Fruit fly (Drosophila melanogaster) whole organism: ENCODE measurements around the gene wam.

Experiments
- CG8478 ChIP-seq: fragments of >200 bp; optimal IDR thresholded peaks from 2 replicates; lab custom pipeline; 2018; ENCODE audit warnings: inconsistent platforms
- usp ChIP-seq: fragments of >200 bp; optimal IDR thresholded peaks from 2 replicates; lab custom pipeline; 2017; ENCODE audit warnings: missing biosample characterization, missing genetic modification characterization, mixed read lengths

DNA sequence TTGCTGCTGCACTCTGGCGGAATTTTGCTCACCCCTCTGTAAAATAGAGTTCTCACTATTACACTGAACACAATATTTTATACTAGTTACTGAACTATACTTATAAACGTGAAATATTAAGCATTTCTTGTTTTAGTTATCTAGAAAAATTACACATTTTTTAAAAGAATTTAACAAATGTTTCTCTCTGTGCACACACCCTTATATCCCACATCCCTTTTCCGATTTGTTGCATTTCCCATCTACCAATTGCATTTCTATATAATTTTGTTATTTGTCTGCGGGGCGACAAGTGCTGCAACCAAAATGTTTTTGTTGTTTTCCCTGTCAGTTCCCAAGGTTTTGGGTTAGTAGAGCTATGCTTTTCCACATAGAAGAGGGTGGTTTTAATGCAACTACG, 15.4 kb upstream of the wam start:
- TF ChIP-seq usp (GFP tag; lab: Kevin White, UChicago): no peak
- TF ChIP-seq CG8478 (lab: Kevin White, UChicago): no peak
